Fruit fly (Drosophila melanogaster): ENCODE data around the gene CG13639.

Gene CG13639

DNA sequence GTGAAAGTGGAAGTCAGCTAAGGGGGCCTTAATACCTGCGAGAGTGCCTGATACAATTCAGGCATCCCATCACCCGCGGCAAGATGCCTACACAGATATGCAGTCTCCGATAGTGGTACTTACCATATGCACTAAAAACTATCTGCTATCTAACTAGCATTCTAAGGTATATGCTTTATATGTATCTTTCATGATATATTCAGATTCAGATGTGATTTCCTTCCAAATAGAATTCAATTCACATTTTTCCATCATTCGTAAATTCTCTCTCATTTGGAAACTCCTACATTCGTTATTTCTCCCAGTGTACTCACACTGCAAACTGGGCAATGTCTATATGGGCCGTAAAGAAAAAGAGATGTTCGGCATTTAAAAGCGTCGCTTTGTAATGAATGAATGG lies 26.3 kb upstream of the CG13639 start (continued):
- TF ChIP-seq sc (optimal IDR thresholded peaks at IDR 0.05): no peak
- TF ChIP-seq sc (GFP tag; optimal IDR thresholded peaks at IDR 0.05): no peak
- no peak for TF ChIP-seq aop (GFP tag; IDR thresholded peaks at IDR 0.05)
- no peak for TF ChIP-seq sisA (GFP tag; IDR thresholded peaks at IDR 0.05)
- TF ChIP-seq ken (GFP tag; IDR thresholded peaks at IDR 0.05): no peak
- no peak for TF ChIP-seq Dfd (GFP tag; optimal IDR thresholded peaks at IDR 0.05)
- TF ChIP-seq ERR (GFP tag; optimal IDR thresholded peaks at IDR 0.05): no peak
- no peak for TF ChIP-seq CG1647 (GFP tag; optimal IDR thresholded peaks at IDR 0.05)
- no peak for TF ChIP-seq crol (GFP tag; IDR thresholded peaks at IDR 0.05)
- TF ChIP-seq Mrtf (GFP tag; IDR thresholded peaks at IDR 0.05): no peak
- TF ChIP-seq CG6854 (GFP tag; optimal IDR thresholded peaks at IDR 0.05): no peak
- no peak for TF ChIP-seq h (optimal IDR thresholded peaks at IDR 0.05)
- TF ChIP-seq onecut (GFP tag; IDR thresholded peaks at IDR 0.05): no peak
- TF ChIP-seq CG15601 (tag; optimal IDR thresholded peaks at IDR 0.05): no peak
- no peak for TF ChIP-seq yki (optimal IDR thresholded peaks at IDR 0.05)
- no peak for TF ChIP-seq klu (GFP tag; IDR thresholded peaks at IDR 0.05)
- TF ChIP-seq Awh (GFP tag; IDR thresholded peaks at IDR 0.05): no peak
- TF ChIP-seq CG4820 (GFP tag; optimal IDR thresholded peaks at IDR 0.05): no peak
- TF ChIP-seq vfl (GFP tag; optimal IDR thresholded peaks at IDR 0.05): no peak
- TF ChIP-seq fd64A (GFP tag; optimal IDR thresholded peaks at IDR 0.05): no peak
- TF ChIP-seq Dip2 (GFP tag; IDR thresholded peaks at IDR 0.05): no peak
- 0 out of 2 replicates have a peak, but pooled peaks have one; percentile 16 for TF ChIP-seq Ptx1 (GFP tag; IDR thresholded peaks at IDR 0.05)
- peak; percentile 57 for TF ChIP-seq dmrt99B (tag; optimal IDR thresholded peaks at IDR 0.05)
- TF ChIP-seq sens (GFP tag): peak; percentile 54
- no peak for TF ChIP-seq repo (GFP tag; optimal IDR thresholded peaks at IDR 0.05)
- no peak for TF ChIP-seq grau (tag; optimal IDR thresholded peaks at IDR 0.05)
- peak; percentile 9 for TF ChIP-seq Ssrp (tag; optimal IDR thresholded peaks at IDR 0.05)
- no peak for TF ChIP-seq CG4328 (GFP tag; optimal IDR thresholded peaks at IDR 0.05)
- no peak for TF ChIP-seq CG3995 (GFP tag; optimal IDR thresholded peaks at IDR 0.05)
- no peak for TF ChIP-seq pb (GFP tag; optimal IDR thresholded peaks at IDR 0.05)
- TF ChIP-seq lab (GFP tag; optimal IDR thresholded peaks at IDR 0.05): no peak
- no peak for TF ChIP-seq tin (GFP tag; optimal IDR thresholded peaks at IDR 0.05)
- no peak for TF ChIP-seq HmgD (GFP tag; optimal IDR thresholded peaks at IDR 0.05)
- TF ChIP-seq ttk (GFP tag; IDR thresholded peaks at IDR 0.05): no peak
- TF ChIP-seq CG4360 (GFP tag; IDR thresholded peaks at IDR 0.05): no peak
- no peak for TF ChIP-seq CG18764 (GFP tag; optimal IDR thresholded peaks at IDR 0.05)
- TF ChIP-seq Hey (tag; optimal IDR thresholded peaks at IDR 0.05): no peak
- TF ChIP-seq CG10979 (tag; optimal IDR thresholded peaks at IDR 0.05): peak; percentile 17
- no peak for TF ChIP-seq CG17186 (GFP tag; optimal IDR thresholded peaks at IDR 0.05)
- peak; percentile 58 for TF ChIP-seq Sox102F (GFP tag; optimal IDR thresholded peaks at IDR 0.05)
- peak; percentile 7 for TF ChIP-seq fd96Cb (tag; optimal IDR thresholded peaks at IDR 0.05)
- no peak for TF ChIP-seq CG43689 (GFP tag; IDR thresholded peaks at IDR 0.05)
- TF ChIP-seq exex (tag; optimal IDR thresholded peaks at IDR 0.05): no peak
- TF ChIP-seq Hr51 (GFP tag; optimal IDR thresholded peaks at IDR 0.05): no peak
- no peak for TF ChIP-seq Dp (GFP tag; optimal IDR thresholded peaks at IDR 0.05)
- no peak for TF ChIP-seq CG17802 (tag; optimal IDR thresholded peaks at IDR 0.05)
- TF ChIP-seq CG33213 (GFP tag; optimal IDR thresholded peaks at IDR 0.05): no peak
- TF ChIP-seq dm (GFP tag; optimal IDR thresholded peaks at IDR 0.05): no peak
- TF ChIP-seq CG12942 (GFP tag; optimal IDR thresholded peaks at IDR 0.05): no peak
- TF ChIP-seq CG4424 (GFP tag; optimal IDR thresholded peaks at IDR 0.05): no peak
- no peak for TF ChIP-seq CrebB (tag; optimal IDR thresholded peaks at IDR 0.05)
- TF ChIP-seq CG4730 (GFP tag; IDR thresholded peaks at IDR 0.05): no peak
- no peak for TF ChIP-seq sim (GFP tag; IDR thresholded peaks at IDR 0.05)
- TF ChIP-seq CG12391 (tag; optimal IDR thresholded peaks at IDR 0.05): no peak
